Fruit fly (Drosophila melanogaster) whole organism, embryonic: ENCODE measurements around the gene CG46311.
A peak's percentile ranks its signal among the peaks of the same experiment; 100 is the strongest.

Experiments used
- Adf1 ChIP-seq: fragments of 200-800 bp; sonication (Bioruptor generic); IDR thresholded peaks from 2 replicates; pipeline ENCODE4 v1.3.6; 2022; ENCODE audit warnings: missing biosample characterization, missing genetic modification characterization
- Antp ChIP-seq: fragments of 200-800 bp; sonication (Bioruptor generic); optimal IDR thresholded peaks from 3 replicates; lab custom pipeline; 2016; ENCODE audit warnings: missing biosample characterization, missing genetic modification characterization
- Blimp-1 ChIP-seq: fragments of 200-800 bp; sonication (Bioruptor generic); optimal IDR thresholded peaks from 3 replicates; lab custom pipeline; 2018; ENCODE audit warnings: missing biosample characterization, missing genetic modification characterization, mild to moderate bottlenecking, moderate library complexity, missing genetic modification reagents
- CG11247 ChIP-seq: fragments of 200-800 bp; sonication (Bioruptor generic); IDR thresholded peaks from 2 replicates; pipeline ENCODE4 v1.3.6; 2022; ENCODE audit warnings: missing biosample characterization, missing genetic modification characterization
- CG11560 ChIP-seq: fragments of 200-800 bp; sonication (Bioruptor generic); IDR thresholded peaks from 3 replicates; pipeline ENCODE4 v1.3.6; 2022; ENCODE audit warnings: missing biosample characterization, missing genetic modification characterization
- CG13123 ChIP-seq: fragments of 200-800 bp; sonication (Bioruptor generic); optimal IDR thresholded peaks from 2 replicates; lab custom pipeline; 2016; ENCODE audit warnings: missing biosample characterization, missing genetic modification characterization
- CG2120 ChIP-seq: fragments of 200-800 bp; sonication (Bioruptor generic); optimal IDR thresholded peaks from 3 replicates; lab custom pipeline; 2016; ENCODE audit warnings: missing biosample characterization, missing genetic modification characterization
- CG30431 ChIP-seq: fragments of 200-800 bp; sonication (Bioruptor generic); optimal IDR thresholded peaks from 2 replicates; lab custom pipeline; 2017; ENCODE audit warnings: missing biosample characterization, missing genetic modification characterization
- CG31224 ChIP-seq: fragments of 200-800 bp; sonication (Bioruptor generic); IDR thresholded peaks from 2 replicates; pipeline ENCODE4 v1.3.6; 2022; ENCODE audit warnings: missing biosample characterization, missing genetic modification characterization
- CG31388 ChIP-seq: fragments of 200-800 bp; sonication (Bioruptor generic); optimal IDR thresholded peaks from 2 replicates; lab custom pipeline; 2016; ENCODE audit warnings: missing biosample characterization, missing genetic modification characterization
- CG3163 ChIP-seq: fragments of 200-800 bp; sonication (Bioruptor generic); optimal IDR thresholded peaks from 3 replicates; lab custom pipeline; 2016; ENCODE audit warnings: missing biosample characterization, missing genetic modification characterization
- CG32532 ChIP-seq: fragments of 200-800 bp; sonication (Bioruptor generic); IDR thresholded peaks from 2 replicates; pipeline ENCODE4 v1.3.6; 2022; ENCODE audit warnings: missing biosample characterization, missing genetic modification characterization
- CG34224 ChIP-seq: fragments of 200-800 bp; sonication (Bioruptor generic); IDR thresholded peaks from 3 replicates; pipeline ENCODE4 v1.3.6; 2022; ENCODE audit warnings: missing biosample characterization, missing genetic modification characterization; ENCODE audit not compliant: partially characterized antibody
- CG3726 ChIP-seq: fragments of 200-800 bp; sonication (Bioruptor generic); IDR thresholded peaks from 3 replicates; pipeline ENCODE4, ENCODE4 v1.3.6; 2022; ENCODE audit warnings: missing biosample characterization, missing genetic modification characterization
- CG4282 ChIP-seq: fragments of 200-800 bp; sonication (Bioruptor generic); optimal IDR thresholded peaks from 2 replicates; lab custom pipeline; 2016; ENCODE audit warnings: missing biosample characterization, missing genetic modification characterization
- CG6683 ChIP-seq: fragments of 200-800 bp; sonication (Bioruptor generic); optimal IDR thresholded peaks from 2 replicates; lab custom pipeline; 2017; ENCODE audit warnings: missing biosample characterization, mild to moderate bottlenecking, missing genetic modification characterization, missing genetic modification reagents
- CG8281 ChIP-seq: fragments of 200-800 bp; sonication (Bioruptor generic); optimal IDR thresholded peaks from 2 replicates; lab custom pipeline; 2018; ENCODE audit warnings: missing biosample characterization, mild to moderate bottlenecking, missing genetic modification characterization, moderate library complexity
- CG9609 ChIP-seq: fragments of 200-800 bp; sonication (Bioruptor generic); optimal IDR thresholded peaks from 3 replicates; lab custom pipeline; 2016; ENCODE audit warnings: missing biosample characterization, missing genetic modification characterization
- CG9932 ChIP-seq: fragments of 200-800 bp; sonication (Bioruptor generic); IDR thresholded peaks from 2 replicates; pipeline ENCODE4 v1.3.6; 2022; ENCODE audit warnings: missing biosample characterization, missing genetic modification characterization
- Dll ChIP-seq: fragments of 200-800 bp; sonication (Bioruptor generic); IDR thresholded peaks from 4 replicates; pipeline ENCODE4 v1.3.6; 2022; ENCODE audit warnings: missing biosample characterization, missing genetic modification characterization; ENCODE audit not compliant: partially characterized antibody
- Ets97D ChIP-seq: fragments of 200-800 bp; sonication (Bioruptor generic); optimal IDR thresholded peaks from 3 replicates; lab custom pipeline; 2016; ENCODE audit warnings: missing biosample characterization, missing genetic modification characterization
- Gsc ChIP-seq: fragments of 200-800 bp; sonication (Bioruptor generic); IDR thresholded peaks from 2 replicates; pipeline ENCODE4 v1.3.6; 2022; ENCODE audit warnings: missing biosample characterization, missing genetic modification characterization
- Hr78 ChIP-seq, 2 experiments: fragments of 200-800 bp in 1 of 2; fragments of >200 bp in 1 of 2; sonication (Bioruptor generic) in 1 of 2; optimal IDR thresholded peaks; 2 replicates each; lab custom pipeline; 2017 to 2019; ENCODE audit warnings: missing biosample characterization in 2 of 2, missing genetic modification characterization in 2 of 2, mild to moderate bottlenecking in 1 of 2, moderate library complexity in 1 of 2
- Lim3 ChIP-seq: fragments of 200-800 bp; sonication (Bioruptor generic); IDR thresholded peaks from 2 replicates; pipeline ENCODE4 v1.3.6; 2022; ENCODE audit warnings: missing biosample characterization, missing genetic modification characterization
- Oli ChIP-seq: fragments of 200-800 bp; sonication (Bioruptor generic); optimal IDR thresholded peaks from 2 replicates; lab custom pipeline; 2018; ENCODE audit warnings: missing biosample characterization, mild to moderate bottlenecking, missing genetic modification characterization, moderate library complexity
- Rx ChIP-seq: fragments of 200-800 bp; sonication (Bioruptor generic); IDR thresholded peaks from 2 replicates; pipeline ENCODE4 v1.3.6; 2022; ENCODE audit warnings: missing biosample characterization, missing genetic modification characterization
- Side ChIP-seq: fragments of 200-800 bp; sonication (Bioruptor generic); optimal IDR thresholded peaks from 2 replicates; lab custom pipeline; 2016; ENCODE audit warnings: missing biosample characterization, missing genetic modification characterization
- Six4 ChIP-seq: fragments of 200-800 bp; sonication (Bioruptor generic); optimal IDR thresholded peaks from 2 replicates; lab custom pipeline; 2016; ENCODE audit warnings: missing biosample characterization, missing genetic modification characterization
- Sry-β ChIP-seq: fragments of 200-800 bp; sonication (Bioruptor generic); optimal IDR thresholded peaks from 2 replicates; lab custom pipeline; 2018; ENCODE audit warnings: missing biosample characterization, mild to moderate bottlenecking, missing genetic modification characterization, moderate library complexity
- Xbp1 ChIP-seq: fragments of 200-800 bp; sonication (Bioruptor generic); optimal IDR thresholded peaks from 3 replicates; lab custom pipeline; 2016; ENCODE audit warnings: missing biosample characterization, mild to moderate bottlenecking, missing genetic modification characterization
- aop ChIP-seq: fragments of 200-800 bp; sonication (Bioruptor generic); IDR thresholded peaks from 2 replicates; pipeline ENCODE4 v1.3.6; 2022; ENCODE audit warnings: missing biosample characterization, missing genetic modification characterization
- ap ChIP-seq: fragments of 200-800 bp; sonication (Bioruptor generic); IDR thresholded peaks from 2 replicates; pipeline ENCODE4 v1.3.6; 2022; ENCODE audit warnings: missing biosample characterization, missing genetic modification characterization
- az2 ChIP-seq: fragments of 200-800 bp; sonication (Bioruptor generic); optimal IDR thresholded peaks from 3 replicates; lab custom pipeline; 2016; ENCODE audit warnings: missing biosample characterization, missing genetic modification characterization
- crc ChIP-seq: fragments of 200-800 bp; sonication (Bioruptor generic); optimal IDR thresholded peaks from 2 replicates; lab custom pipeline; 2016; ENCODE audit warnings: missing biosample characterization, missing genetic modification characterization
- croc ChIP-seq: fragments of 200-800 bp; sonication (Bioruptor generic); conservative IDR thresholded peaks from 3 replicates; pipeline ENCODE4 v1.3.6; 2022; ENCODE audit warnings: missing biosample characterization, missing genetic modification characterization
- cwo ChIP-seq: fragments of 200-800 bp; sonication (Bioruptor generic); optimal IDR thresholded peaks from 3 replicates; lab custom pipeline; 2017; ENCODE audit warnings: missing biosample characterization, missing genetic modification characterization, mild to moderate bottlenecking, moderate library complexity, missing genetic modification reagents
- dysf ChIP-seq: fragments of 200-800 bp; sonication (Bioruptor generic); IDR thresholded peaks from 3 replicates; pipeline ENCODE4 v1.3.6; 2022; ENCODE audit warnings: missing biosample characterization, missing genetic modification characterization
- emc ChIP-seq: fragments of 200-800 bp; sonication (Bioruptor generic); optimal IDR thresholded peaks from 2 replicates; lab custom pipeline; 2016; ENCODE audit warnings: missing biosample characterization, missing genetic modification characterization
- lab ChIP-seq: fragments of 200-800 bp; sonication (Bioruptor generic); optimal IDR thresholded peaks from 3 replicates; lab custom pipeline; 2017; ENCODE audit warnings: missing biosample characterization, missing genetic modification characterization, mild to moderate bottlenecking, moderate library complexity, missing genetic modification reagents
- pros ChIP-seq: fragments of 200-800 bp; sonication (Bioruptor generic); optimal IDR thresholded peaks from 3 replicates; lab custom pipeline; 2019; ENCODE audit warnings: missing biosample characterization, mild to moderate bottlenecking, missing genetic modification characterization, moderate library complexity
- sens ChIP-seq: fragments of 200-800 bp; sonication (Bioruptor generic); peaks from one replicate; lab custom pipeline; 2016; ENCODE audit warnings: missing biosample characterization, missing genetic modification characterization
- sima ChIP-seq: fragments of 200-800 bp; sonication (Bioruptor generic); optimal IDR thresholded peaks from 2 replicates; lab custom pipeline; 2016; ENCODE audit warnings: missing biosample characterization, missing genetic modification characterization
- slbo ChIP-seq: fragments of 200-800 bp; sonication (Bioruptor generic); IDR thresholded peaks from 2 replicates; pipeline ENCODE4 v1.3.6; 2022; ENCODE audit warnings: missing biosample characterization, missing genetic modification characterization
- sob ChIP-seq: fragments of 200-800 bp; sonication (Bioruptor generic); IDR thresholded peaks from 2 replicates; pipeline ENCODE4 v1.3.6; 2022; ENCODE audit warnings: missing biosample characterization, missing genetic modification characterization
- ssp ChIP-seq: fragments of 200-800 bp; sonication (Bioruptor generic); IDR thresholded peaks from 2 replicates; pipeline ENCODE4 v1.3.6; 2022; ENCODE audit warnings: missing biosample characterization, missing genetic modification characterization
- tna ChIP-seq: fragments of 200-800 bp; sonication (Bioruptor generic); IDR thresholded peaks from 2 replicates; pipeline ENCODE4 v1.3.6; 2022; ENCODE audit warnings: missing biosample characterization, missing genetic modification characterization; ENCODE audit not compliant: partially characterized antibody
- vvl ChIP-seq: fragments of 200-800 bp; sonication (Bioruptor generic); IDR thresholded peaks from 2 replicates; pipeline ENCODE4 v1.3.6; 2022; ENCODE audit warnings: missing biosample characterization, missing genetic modification characterization
- wek ChIP-seq: fragments of 200-800 bp; sonication (Bioruptor generic); optimal IDR thresholded peaks from 3 replicates; lab custom pipeline; 2018; ENCODE audit warnings: missing biosample characterization, mild to moderate bottlenecking, missing genetic modification characterization, moderate library complexity
- yki ChIP-seq: fragments of >200 bp; optimal IDR thresholded peaks from 3 replicates; lab custom pipeline; 2018

Gene CG46311

DNA sequence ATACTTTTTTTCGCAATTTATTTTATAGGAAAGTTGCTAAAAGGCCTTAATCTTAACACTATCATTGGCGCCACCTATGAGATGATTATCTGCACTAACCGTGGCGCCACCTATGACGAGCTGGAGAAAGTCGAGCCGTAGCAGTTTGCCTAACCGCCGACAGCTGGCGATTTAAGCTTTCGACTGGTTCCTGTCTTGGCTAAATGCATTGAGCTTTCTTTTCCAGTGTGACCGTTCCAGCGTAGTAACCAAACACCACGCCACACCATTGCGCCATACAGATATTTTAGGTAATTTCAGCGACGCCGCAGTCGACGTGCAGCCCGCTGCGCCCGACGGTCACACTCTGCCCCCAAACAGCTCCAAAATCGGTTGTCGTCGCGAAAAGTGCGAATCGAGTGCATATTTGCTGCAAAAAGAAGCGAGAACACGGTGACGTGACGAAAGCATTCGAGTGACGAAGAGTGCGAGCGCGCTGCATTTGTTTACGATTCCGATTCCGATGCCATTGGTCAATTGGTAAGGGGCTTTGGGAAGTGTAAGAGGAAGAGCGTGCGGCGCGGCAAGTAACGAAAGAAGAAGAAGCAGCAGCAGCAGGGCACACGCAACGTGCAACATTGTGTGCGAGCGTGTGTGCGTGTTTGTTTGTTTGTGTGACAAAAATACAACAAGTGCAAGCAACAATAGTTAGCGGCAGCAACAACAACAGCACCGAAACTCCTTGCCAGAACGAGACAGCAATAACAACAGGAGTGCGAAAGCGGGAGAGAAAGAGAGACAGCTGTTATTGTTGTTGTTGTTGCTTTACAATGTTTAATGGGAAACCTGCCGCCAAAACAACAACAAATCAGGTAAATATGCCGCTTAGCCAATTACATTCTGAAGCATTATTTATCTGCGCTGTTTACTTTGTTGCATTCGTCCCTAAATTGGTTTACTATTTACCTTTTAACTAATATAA lies at the start of gene CG46311, which contains the start of gene Tpst (continued):
- TF ChIP-seq cwo (GFP tag; lab: Kevin White, UChicago) (no peak), Oli (tag; lab: Kevin White, UChicago) (no peak), Rx (GFP tag; lab: Robert Waterston, UW) (peak; percentile 21; the same call in 1 of the 2 replicates), CG32532 (GFP tag; lab: Robert Waterston, UW) (peak; percentile 86), Blimp-1 (GFP tag; lab: Kevin White, UChicago) (peak; percentile 34), lab (peak; percentile 42), Side (GFP tag; lab: Kevin White, UChicago) (peak; percentile 37), Sry-β (GFP tag; lab: Kevin White, UChicago) (no peak), CG31224 (GFP tag; lab: Robert Waterston, UW) (peak; percentile 36; the same call in 1 of the 2 replicates), Dll (GFP tag; lab: Robert Waterston, UW) (0 out of 4 replicates have a peak, but pooled peaks have one; percentile 41), ap (GFP tag; lab: Robert Waterston, UW) (0 out of 2 replicates have a peak, but pooled peaks have one; percentile 20), sima (peak; percentile 21), Six4 (GFP tag; lab: Kevin White, UChicago) (peak; percentile 41), wek (GFP tag; lab: Kevin White, UChicago) (no peak), ssp (GFP tag; lab: Robert Waterston, UW) (peak; percentile 42), CG11247 (GFP tag; lab: Robert Waterston, UW) (peak; percentile 84), Gsc (GFP tag; lab: Robert Waterston, UW) (no peak), Xbp1 (GFP tag; lab: Kevin White, UChicago) (peak; percentile 80), Adf1 (GFP tag; lab: Robert Waterston, UW) (peak; percentile 89), Ets97D (GFP tag; lab: Kevin White, UChicago) (peak; percentile 78), CG3163 (GFP tag; lab: Kevin White, UChicago) (peak; percentile 20), CG2120 (GFP tag; lab: Kevin White, UChicago) (peak; percentile 62), CG4282 (peak; percentile 59), Antp (GFP tag; lab: Kevin White, UChicago) (peak; percentile 71), Lim3 (GFP tag; lab: Robert Waterston, UW) (no peak), vvl (GFP tag; lab: Robert Waterston, UW) (peak; percentile 78), Hr78 (GFP tag; optimal IDR thresholded peaks at IDR 0.05; lab: Kevin White, UChicago) (no peak), CG6683 (no peak), tna (GFP tag; lab: Robert Waterston, UW) (no peak; the same call in 1 of the 2 replicates), az2 (GFP tag; lab: Kevin White, UChicago) (peak; percentile 67), CG8281 (tag; lab: Kevin White, UChicago) (no peak), croc (peak; percentile 13; the same call in 1 of the 3 replicates), yki (lab: Kevin White, UChicago) (peak; percentile 23), CG9609 (peak; percentile 62), sens (GFP tag; lab: Kevin White, UChicago) (peak; percentile 74), crc (no peak), pros (GFP tag; lab: Kevin White, UChicago) (no peak), CG11560 (peak; percentile 57; the same call in 2 of the 3 replicates), CG13123 (GFP tag; lab: Kevin White, UChicago) (no peak), slbo (GFP tag; lab: Robert Waterston, UW) (peak; percentile 85), CG30431 (GFP tag; lab: Kevin White, UChicago) (peak; percentile 28), CG9932 (GFP tag; lab: Robert Waterston, UW) (peak; percentile 74), emc (GFP tag; lab: Kevin White, UChicago) (no peak), CG34224 (GFP tag; lab: Robert Waterston, UW) (peak; percentile 26; the same call in 1 of the 3 replicates), CG3726 (GFP tag; lab: Robert Waterston, UW) (no peak), dysf (GFP tag; lab: Robert Waterston, UW) (peak; percentile 70), sob (peak; percentile 58; the same call in 1 of the 2 replicates), aop (GFP tag; lab: Robert Waterston, UW) (peak; percentile 48; the same call in 1 of the 2 replicates), CG31388 (GFP tag; lab: Kevin White, UChicago) (peak; percentile 2)
